Fruit fly (Drosophila melanogaster): ENCODE data around the gene SPE.
A peak's percentile ranks its signal among the peaks of the same experiment; 100 is the strongest.

Gene SPE

DNA sequence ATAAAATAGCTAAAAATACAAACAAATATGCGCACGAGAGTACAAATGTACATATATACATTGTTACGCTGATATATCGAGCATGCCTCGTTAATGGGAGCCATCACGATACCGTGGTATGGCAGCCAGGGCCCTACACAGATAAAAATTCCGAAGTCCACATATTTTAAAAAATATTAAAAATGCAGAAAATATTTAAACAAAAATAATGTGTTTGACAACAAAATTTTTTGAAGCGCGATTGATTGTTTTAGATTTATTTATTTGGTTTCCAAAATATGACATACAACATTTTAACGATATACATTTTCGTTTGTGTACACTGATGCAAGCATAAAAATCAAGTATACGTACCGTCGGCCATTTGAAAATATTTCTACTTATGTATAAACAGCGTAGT, 40.7 kb downstream of the SPE start (continued):
- TF ChIP-seq pum (GFP tag; optimal IDR thresholded peaks at IDR 0.05) (peak; percentile 47), CG2875 (GFP tag; optimal IDR thresholded peaks at IDR 0.05) (no peak), Aef1 (GFP tag; IDR thresholded peaks at IDR 0.05) (peak; percentile 80), CG7786 (GFP tag; optimal IDR thresholded peaks at IDR 0.05) (peak; percentile 76), CG17186 (GFP tag; optimal IDR thresholded peaks at IDR 0.05) (no peak), zen (tag; optimal IDR thresholded peaks at IDR 0.05) (peak; percentile 41), klu (GFP tag; IDR thresholded peaks at IDR 0.05) (peak; percentile 77), CG11456 (GFP tag; IDR thresholded peaks at IDR 0.05) (peak; percentile 75; the same call in 2 of the 3 replicates), CG30403 (GFP tag; optimal IDR thresholded peaks at IDR 0.05) (peak; percentile 86), al (GFP tag; IDR thresholded peaks at IDR 0.05) (peak; percentile 87), slbo (GFP tag; IDR thresholded peaks at IDR 0.05) (peak; percentile 92), CG3995 (GFP tag; optimal IDR thresholded peaks at IDR 0.05) (peak; percentile 51), CG10654 (GFP tag; optimal IDR thresholded peaks at IDR 0.05) (peak; percentile 61), fd102C (GFP tag; optimal IDR thresholded peaks at IDR 0.05) (no peak), inv (GFP tag; IDR thresholded peaks at IDR 0.05; ENCODE audit: partially characterized antibody) (no peak), sr (GFP tag; IDR thresholded peaks at IDR 0.05) (peak; percentile 19; the same call in 1 of the 3 replicates), psq (GFP tag; optimal IDR thresholded peaks at IDR 0.05) (peak; percentile 9), sd (tag; optimal IDR thresholded peaks at IDR 0.05) (peak; percentile 81), ato (GFP tag; IDR thresholded peaks at IDR 0.05; ENCODE audit: partially characterized antibody) (no peak), Vsx1 (GFP tag; optimal IDR thresholded peaks at IDR 0.05) (peak; percentile 35), CG6175 (GFP tag; IDR thresholded peaks at IDR 0.05) (peak; percentile 79; the same call in 2 of the 3 replicates), Rfx (GFP tag; IDR thresholded peaks at IDR 0.05) (peak; percentile 91), CG12744 (GFP tag; optimal IDR thresholded peaks at IDR 0.05) (peak; percentile 53), CG8765 (GFP tag; IDR thresholded peaks at IDR 0.05) (no peak; the same call in 1 of the 2 replicates), Ets65A (GFP tag) (peak; percentile 76), hb (GFP tag; IDR thresholded peaks at IDR 0.05; ENCODE audit: partially characterized antibody) (no peak), fru (optimal IDR thresholded peaks at IDR 0.05) (no peak), Dip3 (GFP tag; optimal IDR thresholded peaks at IDR 0.05) (peak; percentile 85), dan (GFP tag; IDR thresholded peaks at IDR 0.05) (no peak), salm (tag; optimal IDR thresholded peaks at IDR 0.05) (peak; percentile 39), Dad (GFP tag; optimal IDR thresholded peaks at IDR 0.05) (peak; percentile 42), HLH3B (GFP tag; IDR thresholded peaks at IDR 0.05) (peak; percentile 79), yki (optimal IDR thresholded peaks at IDR 0.05) (no peak), gro (GFP tag; optimal IDR thresholded peaks at IDR 0.05) (peak; percentile 66), HmgZ (tag; optimal IDR thresholded peaks at IDR 0.05) (peak; percentile 77), CG13296 (GFP tag; optimal IDR thresholded peaks at IDR 0.05) (peak; percentile 75), Jarid2 (GFP tag; optimal IDR thresholded peaks at IDR 0.05) (peak; percentile 60), prd (optimal IDR thresholded peaks at IDR 0.05) (no peak), prd (GFP tag; IDR thresholded peaks at IDR 0.05) (peak; percentile 78), CG10565 (GFP tag; optimal IDR thresholded peaks at IDR 0.05) (no peak), CG8388 (GFP tag; optimal IDR thresholded peaks at IDR 0.05) (peak; percentile 31), CG8924 (tag; optimal IDR thresholded peaks at IDR 0.05) (peak; percentile 85), CG7556 (GFP tag; optimal IDR thresholded peaks at IDR 0.05) (peak; percentile 82), Xrp1 (GFP tag; IDR thresholded peaks at IDR 0.05) (peak; percentile 75), tna (GFP tag; IDR thresholded peaks at IDR 0.05; ENCODE audit: partially characterized antibody) (no peak), CG4328 (GFP tag; optimal IDR thresholded peaks at IDR 0.05) (no peak), NFAT (GFP tag; IDR thresholded peaks at IDR 0.05) (peak; percentile 71), bigmax (GFP tag; optimal IDR thresholded peaks at IDR 0.05) (no peak), Dref (GFP tag; IDR thresholded peaks at IDR 0.05) (no peak), Side (GFP tag; optimal IDR thresholded peaks at IDR 0.05) (peak; percentile 73), CG14050 (GFP tag; IDR thresholded peaks at IDR 0.05) (peak; percentile 67), CG14860 (GFP tag; IDR thresholded peaks at IDR 0.05; ENCODE audit: partially characterized antibody) (no peak), sim (GFP tag; IDR thresholded peaks at IDR 0.05) (no peak)
